ENCODE assay signal across 1 fruit fly cellular context in genomic region chr2L:19058916-19059315, dm6.
TF ChIP-seq lines count a peak whose summit lies in the region.

Gene Phlpp (plus strand): TSS chr2L:19059129.

TF ChIP-seq in whole organism, embryonic, 481 proteins besides CTCF, POLR2A, EP300 and RAD21 (continued from another document and continues in another):
- peak; percentile 33 for TF ChIP-seq CG8359 (GFP tag; optimal IDR thresholded peaks at IDR 0.05; lab: Kevin White, UChicago; ENCODE audit: borderline replicate concordance)
- TF ChIP-seq CG31441 (GFP tag; IDR thresholded peaks at IDR 0.05; lab: Robert Waterston, UW): peak; percentile 78
- TF ChIP-seq CG14667 (GFP tag; IDR thresholded peaks at IDR 0.05; lab: Robert Waterston, UW): peak; percentile 35; the same call in 1 of the 2 replicates
- TF ChIP-seq CG16863 (GFP tag; optimal IDR thresholded peaks at IDR 0.05; lab: Kevin White, UChicago): peak; percentile 10
- TF ChIP-seq kni (GFP tag; optimal IDR thresholded peaks at IDR 0.05; lab: Kevin White, UChicago): no peak
- TF ChIP-seq jumu (GFP tag; optimal IDR thresholded peaks at IDR 0.05; lab: Kevin White, UChicago): peak; percentile 39
- no peak for TF ChIP-seq CG31224 (GFP tag; IDR thresholded peaks at IDR 0.05; lab: Robert Waterston, UW)
- no peak for TF ChIP-seq toy (GFP tag; IDR thresholded peaks at IDR 0.05; lab: Robert Waterston, UW)
- TF ChIP-seq CG12391 (tag; optimal IDR thresholded peaks at IDR 0.05; lab: Kevin White, UChicago): peak; percentile 41
- TF ChIP-seq danr (GFP tag; IDR thresholded peaks at IDR 0.05; lab: Robert Waterston, UW): no peak
- peak; percentile 29 for TF ChIP-seq nerfin-1 (tag; optimal IDR thresholded peaks at IDR 0.05; lab: Kevin White, UChicago)
- TF ChIP-seq Asciz (GFP tag; optimal IDR thresholded peaks at IDR 0.05; lab: Kevin White, UChicago): no peak
- no peak for TF ChIP-seq CG42726 (GFP tag; IDR thresholded peaks at IDR 0.05; lab: Robert Waterston, UW; ENCODE audit: partially characterized antibody)
- no peak for TF ChIP-seq jing (GFP tag; optimal IDR thresholded peaks at IDR 0.05; lab: Kevin White, UChicago)
- no peak for TF ChIP-seq Sox102F (GFP tag; optimal IDR thresholded peaks at IDR 0.05; lab: Kevin White, UChicago)
- peak; percentile 55 for TF ChIP-seq CG10366 (GFP tag; IDR thresholded peaks at IDR 0.05; lab: Robert Waterston, UW)
- TF ChIP-seq ems (GFP tag; optimal IDR thresholded peaks at IDR 0.05; lab: Kevin White, UChicago): peak; percentile 28
- peak; percentile 4 for TF ChIP-seq Hr3 (GFP tag; optimal IDR thresholded peaks at IDR 0.05; lab: Kevin White, UChicago)
- TF ChIP-seq CG12236 (GFP tag; optimal IDR thresholded peaks at IDR 0.05; lab: Kevin White, UChicago): no peak
- TF ChIP-seq ase (GFP tag; IDR thresholded peaks at IDR 0.05; lab: Robert Waterston, UW): peak; percentile 47; the same call in 1 of the 3 replicates
- TF ChIP-seq Sry-δ (GFP tag; optimal IDR thresholded peaks at IDR 0.05; lab: Kevin White, UChicago): no peak
- TF ChIP-seq Dfd (GFP tag; optimal IDR thresholded peaks at IDR 0.05; lab: Kevin White, UChicago): no peak
- no peak for TF ChIP-seq CG9932 (GFP tag; IDR thresholded peaks at IDR 0.05; lab: Robert Waterston, UW)
- peak; percentile 72 for TF ChIP-seq CG6689 (GFP tag; IDR thresholded peaks at IDR 0.05; lab: Robert Waterston, UW)
- TF ChIP-seq zen (tag; optimal IDR thresholded peaks at IDR 0.05; lab: Kevin White, UChicago): peak; percentile 51
- TF ChIP-seq hkb (optimal IDR thresholded peaks at IDR 0.05; lab: Kevin White, UChicago): no peak
- peak; percentile 79 for TF ChIP-seq hkb (GFP tag; IDR thresholded peaks at IDR 0.05; lab: Robert Waterston, UW)
- no peak for TF ChIP-seq CG7987 (GFP tag; optimal IDR thresholded peaks at IDR 0.05; lab: Kevin White, UChicago)
- TF ChIP-seq sc (optimal IDR thresholded peaks at IDR 0.05; lab: Kevin White, UChicago): no peak
- no peak for TF ChIP-seq sc (GFP tag; optimal IDR thresholded peaks at IDR 0.05; lab: Kevin White, UChicago)
- TF ChIP-seq nau (GFP tag; optimal IDR thresholded peaks at IDR 0.05; lab: Kevin White, UChicago): no peak
- no peak for TF ChIP-seq ato (GFP tag; IDR thresholded peaks at IDR 0.05; lab: Robert Waterston, UW; ENCODE audit: partially characterized antibody)
- TF ChIP-seq peb (GFP tag; IDR thresholded peaks at IDR 0.05; lab: Robert Waterston, UW): peak; percentile 47; the same call in 1 of the 2 replicates
- TF ChIP-seq Bteb2 (GFP tag; optimal IDR thresholded peaks at IDR 0.05; lab: Kevin White, UChicago): no peak
- peak; percentile 59 for TF ChIP-seq Xbp1 (GFP tag; optimal IDR thresholded peaks at IDR 0.05; lab: Kevin White, UChicago)
- peak; percentile 8 for TF ChIP-seq Six4 (GFP tag; optimal IDR thresholded peaks at IDR 0.05; lab: Kevin White, UChicago)
- no peak for TF ChIP-seq yki (optimal IDR thresholded peaks at IDR 0.05; lab: Kevin White, UChicago)
- TF ChIP-seq row (GFP tag; IDR thresholded peaks at IDR 0.05; lab: Robert Waterston, UW): peak; percentile 66
- no peak for TF ChIP-seq twi (tag; optimal IDR thresholded peaks at IDR 0.05; lab: Kevin White, UChicago)
- no peak for TF ChIP-seq nom (GFP tag; optimal IDR thresholded peaks at IDR 0.05; lab: Kevin White, UChicago)
- peak; percentile 13 for TF ChIP-seq CG18619 (GFP tag; optimal IDR thresholded peaks at IDR 0.05; lab: Kevin White, UChicago)
- no peak for TF ChIP-seq CG17612 (GFP tag; IDR thresholded peaks at IDR 0.05; lab: Robert Waterston, UW)
- peak; percentile 15 for TF ChIP-seq CG33557 (GFP tag; optimal IDR thresholded peaks at IDR 0.05; lab: Kevin White, UChicago)
- no peak for TF ChIP-seq slou (GFP tag; optimal IDR thresholded peaks at IDR 0.05; lab: Kevin White, UChicago)
- TF ChIP-seq CG14014 (GFP tag; IDR thresholded peaks at IDR 0.05; lab: Robert Waterston, UW): peak; percentile 56; the same call in 1 of the 2 replicates
- no peak for TF ChIP-seq fd3F (GFP tag; optimal IDR thresholded peaks at IDR 0.05; lab: Kevin White, UChicago)
- TF ChIP-seq phol (tag; optimal IDR thresholded peaks at IDR 0.05; lab: Kevin White, UChicago): peak; percentile 74
- no peak for TF ChIP-seq CG18011 (GFP tag; optimal IDR thresholded peaks at IDR 0.05; lab: Kevin White, UChicago)
- no peak for TF ChIP-seq Lim3 (GFP tag; IDR thresholded peaks at IDR 0.05; lab: Robert Waterston, UW)
- TF ChIP-seq wor (GFP tag; IDR thresholded peaks at IDR 0.05; lab: Robert Waterston, UW): 0 out of 2 replicates have a peak, but pooled peaks have one; percentile 38
- TF ChIP-seq Fer1 (GFP tag; optimal IDR thresholded peaks at IDR 0.05; lab: Kevin White, UChicago): peak; percentile 25
- no peak for TF ChIP-seq HmgD (GFP tag; optimal IDR thresholded peaks at IDR 0.05; lab: Kevin White, UChicago)
- TF ChIP-seq CG7786 (GFP tag; optimal IDR thresholded peaks at IDR 0.05; lab: Kevin White, UChicago): no peak
- TF ChIP-seq CG9727 (GFP tag; optimal IDR thresholded peaks at IDR 0.05; lab: Kevin White, UChicago): peak; percentile 12
- TF ChIP-seq stc (GFP tag; IDR thresholded peaks at IDR 0.05; lab: Robert Waterston, UW): 0 out of 2 replicates have a peak, but pooled peaks have one; percentile 39
- TF ChIP-seq CG4854 (GFP tag; optimal IDR thresholded peaks at IDR 0.05; lab: Kevin White, UChicago): no peak
- TF ChIP-seq jigr1 (GFP tag; IDR thresholded peaks at IDR 0.05; lab: Robert Waterston, UW): no peak
- no peak for TF ChIP-seq Dp (GFP tag; optimal IDR thresholded peaks at IDR 0.05; lab: Kevin White, UChicago)
- TF ChIP-seq Rx (GFP tag; IDR thresholded peaks at IDR 0.05; lab: Robert Waterston, UW): peak; percentile 59
- TF ChIP-seq CG12071 (GFP tag; optimal IDR thresholded peaks at IDR 0.05; lab: Kevin White, UChicago): no peak
- no peak for TF ChIP-seq Atf3 (GFP tag; optimal IDR thresholded peaks at IDR 0.05; lab: Kevin White, UChicago)
- no peak for TF ChIP-seq Hmx (GFP tag; optimal IDR thresholded peaks at IDR 0.05; lab: Kevin White, UChicago)
- TF ChIP-seq her (GFP tag; optimal IDR thresholded peaks at IDR 0.05; lab: Kevin White, UChicago): no peak
- peak; percentile 51; the same call in 1 of the 2 replicates for TF ChIP-seq CG8765 (GFP tag; IDR thresholded peaks at IDR 0.05; lab: Robert Waterston, UW)
- TF ChIP-seq CG17385 (GFP tag; optimal IDR thresholded peaks at IDR 0.05; lab: Kevin White, UChicago): no peak
- no peak for TF ChIP-seq D (optimal IDR thresholded peaks at IDR 0.05; lab: Kevin White, UChicago)
- TF ChIP-seq D (GFP tag; optimal IDR thresholded peaks at IDR 0.05; lab: Kevin White, UChicago): peak; percentile 41
- no peak for TF ChIP-seq gsb (GFP tag; IDR thresholded peaks at IDR 0.05; lab: Robert Waterston, UW)
- no peak for TF ChIP-seq CG11723 (GFP tag; optimal IDR thresholded peaks at IDR 0.05; lab: Kevin White, UChicago)
- no peak for TF ChIP-seq bab2 (GFP tag; optimal IDR thresholded peaks at IDR 0.05; lab: Kevin White, UChicago)
- peak; percentile 49 for TF ChIP-seq CG3163 (GFP tag; optimal IDR thresholded peaks at IDR 0.05; lab: Kevin White, UChicago)
- TF ChIP-seq HHEX (GFP tag; optimal IDR thresholded peaks at IDR 0.05; lab: Kevin White, UChicago): peak; percentile 8
- TF ChIP-seq CG3726 (GFP tag; IDR thresholded peaks at IDR 0.05; lab: Robert Waterston, UW): no peak
- peak; percentile 78 for TF ChIP-seq Ptx1 (GFP tag; IDR thresholded peaks at IDR 0.05; lab: Robert Waterston, UW)
- TF ChIP-seq CG8944 (GFP tag; optimal IDR thresholded peaks at IDR 0.05; lab: Kevin White, UChicago): no peak
- peak; percentile 73; the same call in 2 of the 3 replicates for TF ChIP-seq gce (GFP tag; IDR thresholded peaks at IDR 0.05; lab: Robert Waterston, UW)
- TF ChIP-seq CG11695 (GFP tag; IDR thresholded peaks at IDR 0.05; lab: Robert Waterston, UW): peak; percentile 61; the same call in 2 of the 3 replicates
- no peak for TF ChIP-seq D19A (tag; optimal IDR thresholded peaks at IDR 0.05; lab: Kevin White, UChicago)
- TF ChIP-seq CG17359 (tag; optimal IDR thresholded peaks at IDR 0.05; lab: Kevin White, UChicago): peak; percentile 68
- TF ChIP-seq ac (GFP tag; optimal IDR thresholded peaks at IDR 0.05; lab: Kevin White, UChicago): no peak
- no peak for TF ChIP-seq Dip2 (GFP tag; IDR thresholded peaks at IDR 0.05; lab: Robert Waterston, UW)
- peak in 1 of 2 experiments; percentile 14 for TF ChIP-seq chif (GFP tag; optimal IDR thresholded peaks at IDR 0.05; lab: Kevin White, UChicago)
- TF ChIP-seq CG10209 (GFP tag; optimal IDR thresholded peaks at IDR 0.05; lab: Kevin White, UChicago): no peak
- no peak for TF ChIP-seq CG32767 (GFP tag; IDR thresholded peaks at IDR 0.05; lab: Robert Waterston, UW)
- no peak for TF ChIP-seq Lpt (GFP tag; optimal IDR thresholded peaks at IDR 0.05; lab: Kevin White, UChicago)
- TF ChIP-seq sisA (GFP tag; IDR thresholded peaks at IDR 0.05; lab: Robert Waterston, UW): peak; percentile 60
- TF ChIP-seq bsh (GFP tag; optimal IDR thresholded peaks at IDR 0.05; lab: Kevin White, UChicago): peak in 1 of 2 experiments; percentile 47
- TF ChIP-seq CG32532 (GFP tag; IDR thresholded peaks at IDR 0.05; lab: Robert Waterston, UW): peak; percentile 40; the same call in 1 of the 2 replicates
- TF ChIP-seq sens-2 (GFP tag; IDR thresholded peaks at IDR 0.05; lab: Robert Waterston, UW): no peak
- peak; percentile 70; the same call in 1 of the 3 replicates for TF ChIP-seq CG34422 (GFP tag; IDR thresholded peaks at IDR 0.05; lab: Robert Waterston, UW)
- TF ChIP-seq Hsf (GFP tag; optimal IDR thresholded peaks at IDR 0.05; lab: Kevin White, UChicago): peak; percentile 11
- no peak for TF ChIP-seq HLH54F (GFP tag; optimal IDR thresholded peaks at IDR 0.05; lab: Kevin White, UChicago)
- TF ChIP-seq CG10147 (GFP tag; optimal IDR thresholded peaks at IDR 0.05; lab: Kevin White, UChicago): no peak
- no peak for TF ChIP-seq CG8089 (GFP tag; optimal IDR thresholded peaks at IDR 0.05; lab: Kevin White, UChicago)
- TF ChIP-seq lilli (GFP tag; optimal IDR thresholded peaks at IDR 0.05; lab: Kevin White, UChicago): peak; percentile 55
- no peak for TF ChIP-seq CG2202 (tag; optimal IDR thresholded peaks at IDR 0.05; lab: Kevin White, UChicago)
- peak; percentile 42 for TF ChIP-seq bcd (GFP tag; optimal IDR thresholded peaks at IDR 0.05; lab: Kevin White, UChicago)
- TF ChIP-seq CG2712 (tag; optimal IDR thresholded peaks at IDR 0.05; lab: Kevin White, UChicago): peak; percentile 84
- TF ChIP-seq Elba2 (GFP tag; optimal IDR thresholded peaks at IDR 0.05; lab: Kevin White, UChicago): peak; percentile 18
- no peak for TF ChIP-seq zfh2 (GFP tag; optimal IDR thresholded peaks at IDR 0.05; lab: Kevin White, UChicago)
- no peak for TF ChIP-seq wdn (GFP tag; IDR thresholded peaks at IDR 0.05; lab: Robert Waterston, UW)
- TF ChIP-seq ab (GFP tag; optimal IDR thresholded peaks at IDR 0.05; lab: Kevin White, UChicago): no peak
- TF ChIP-seq CG5180 (GFP tag; optimal IDR thresholded peaks at IDR 0.05; lab: Kevin White, UChicago): no peak
- peak; percentile 71 for TF ChIP-seq CG17328 (GFP tag; IDR thresholded peaks at IDR 0.05; lab: Robert Waterston, UW)
- TF ChIP-seq CG13123 (GFP tag; optimal IDR thresholded peaks at IDR 0.05; lab: Kevin White, UChicago): no peak
- peak; percentile 83 for TF ChIP-seq CG18262 (tag; optimal IDR thresholded peaks at IDR 0.05; lab: Kevin White, UChicago)
- TF ChIP-seq CG3065 (GFP tag; optimal IDR thresholded peaks at IDR 0.05; lab: Kevin White, UChicago): no peak
- TF ChIP-seq Aef1 (GFP tag; IDR thresholded peaks at IDR 0.05; lab: Robert Waterston, UW): peak; percentile 18; the same call in 1 of the 3 replicates
- peak; percentile 61 for TF ChIP-seq CG4707 (GFP tag; optimal IDR thresholded peaks at IDR 0.05; lab: Kevin White, UChicago)
- 0 out of 2 replicates have a peak, but pooled peaks have one; percentile 47 for TF ChIP-seq CG5953 (GFP tag; IDR thresholded peaks at IDR 0.05; lab: Robert Waterston, UW)
- peak; percentile 7 for TF ChIP-seq CG10462 (GFP tag; optimal IDR thresholded peaks at IDR 0.05; lab: Kevin White, UChicago)
- peak; percentile 68 for TF ChIP-seq HLH3B (GFP tag; IDR thresholded peaks at IDR 0.05; lab: Robert Waterston, UW)
- TF ChIP-seq CG8290 (GFP tag; optimal IDR thresholded peaks at IDR 0.05; lab: Kevin White, UChicago): peak; percentile 14
- no peak for TF ChIP-seq CG8290 (tag; optimal IDR thresholded peaks at IDR 0.05; lab: Kevin White, UChicago)
- no peak for TF ChIP-seq BEAF-32 (GFP tag; optimal IDR thresholded peaks at IDR 0.05; lab: Kevin White, UChicago)
- no peak for TF ChIP-seq Abd-B (GFP tag; optimal IDR thresholded peaks at IDR 0.05; lab: Kevin White, UChicago)
- TF ChIP-seq Bgb (GFP tag; IDR thresholded peaks at IDR 0.05; lab: Robert Waterston, UW; ENCODE audit: partially characterized antibody): no peak
- TF ChIP-seq Taf1 (GFP tag; IDR thresholded peaks at IDR 0.05; lab: Robert Waterston, UW): no peak
- TF ChIP-seq CG10274 (GFP tag; optimal IDR thresholded peaks at IDR 0.05; lab: Kevin White, UChicago): no peak
- TF ChIP-seq CG10543 (GFP tag; optimal IDR thresholded peaks at IDR 0.05; lab: Kevin White, UChicago): no peak
- TF ChIP-seq CG9437 (GFP tag; optimal IDR thresholded peaks at IDR 0.05; lab: Kevin White, UChicago): peak; percentile 2
- TF ChIP-seq Trl (optimal IDR thresholded peaks at IDR 0.05; lab: Kevin White, UChicago): no peak
- peak; percentile 32 for TF ChIP-seq Trl (GFP tag; optimal IDR thresholded peaks at IDR 0.05; lab: Kevin White, UChicago)
- no peak for TF ChIP-seq CG13624 (GFP tag; optimal IDR thresholded peaks at IDR 0.05; lab: Kevin White, UChicago)
- peak; percentile 8 for TF ChIP-seq pnt (GFP tag; optimal IDR thresholded peaks at IDR 0.05; lab: Kevin White, UChicago)
- peak; percentile 36 for TF ChIP-seq az2 (GFP tag; optimal IDR thresholded peaks at IDR 0.05; lab: Kevin White, UChicago)
- TF ChIP-seq Xrp1 (GFP tag; IDR thresholded peaks at IDR 0.05; lab: Robert Waterston, UW): peak; percentile 89
- TF ChIP-seq CG12942 (GFP tag; optimal IDR thresholded peaks at IDR 0.05; lab: Kevin White, UChicago): no peak
- peak; percentile 69 for TF ChIP-seq dysf (GFP tag; IDR thresholded peaks at IDR 0.05; lab: Robert Waterston, UW)
- TF ChIP-seq Neu2 (GFP tag; optimal IDR thresholded peaks at IDR 0.05; lab: Kevin White, UChicago; ENCODE audit: borderline replicate concordance): no peak
- TF ChIP-seq bowl (GFP tag; IDR thresholded peaks at IDR 0.05; lab: Robert Waterston, UW): no peak
- TF ChIP-seq CG43689 (GFP tag; IDR thresholded peaks at IDR 0.05; lab: Robert Waterston, UW): no peak
- no peak for TF ChIP-seq sna (GFP tag; IDR thresholded peaks at IDR 0.05; lab: Robert Waterston, UW; ENCODE audit: partially characterized antibody)
- peak; percentile 41 for TF ChIP-seq CG13424 (tag; optimal IDR thresholded peaks at IDR 0.05; lab: Kevin White, UChicago)
